Worm (Caenorhabditis elegans): ENCODE measurements around the gene F36H1.11.

F36H1.11 gene

ce11 chrIV:11083609-11084008 is 34.6 kb downstream of the F36H1.11 start, which contains the start of gene klc-1 (continued):
- TF ChIP-seq him-1 (tag; optimal IDR thresholded peaks at IDR 0.05) (no peak), C17E4.6 (GFP tag; IDR thresholded peaks at IDR 0.05) (peak; percentile 55; the same call in 1 of the 2 replicates), ccch-3 (GFP tag; optimal IDR thresholded peaks at IDR 0.05) (no peak), ceh-100 (GFP tag; IDR thresholded peaks at IDR 0.05) (no peak), ceh-91 (GFP tag; IDR thresholded peaks at IDR 0.05) (peak; percentile 70), xnd-1 (tag; optimal IDR thresholded peaks at IDR 0.05) (peak; percentile 60)

- TF ChIP-seq let-607 (tag; optimal IDR thresholded peaks at IDR 0.05) (no peak), repo-1 (tag; optimal IDR thresholded peaks at IDR 0.05) (no peak), rcor-1 (GFP tag; IDR thresholded peaks at IDR 0.05) (no peak), lir-1 (GFP tag; conservative IDR thresholded peaks at IDR 0.05) (no peak), ceh-58 (GFP tag; IDR thresholded peaks at IDR 0.05) (no peak), nfya-2 (GFP tag; IDR thresholded peaks at IDR 0.05) (no peak), tbx-9 (tag; optimal IDR thresholded peaks at IDR 0.05; ENCODE audit: borderline replicate concordance) (no peak), F39B2.1 (GFP tag; IDR thresholded peaks at IDR 0.05) (no peak)
Observed at ce11 chrIV:11089527-11089926, 40.6 kb downstream of the F36H1.11 start, which contains the start of gene M7.7. Gene M7.7, plus strand, starts transcription at chrIV:11089827.

- no peak for TF ChIP-seq him-1 (tag; optimal IDR thresholded peaks at IDR 0.05)
- peak; percentile 49 for TF ChIP-seq somi-1 (GFP tag; optimal IDR thresholded peaks at IDR 0.05)
- TF ChIP-seq dox-1 (GFP tag; IDR thresholded peaks at IDR 0.05), result no peak
- TF ChIP-seq ztf-26 (tag; optimal IDR thresholded peaks at IDR 0.05), result peak; percentile 5
Observed at ce11 chrIV:11092502-11093080, 43.6 kb downstream of the F36H1.11 start, which contains the start of gene bcc-1. Gene bcc-1, minus strand, starts transcription at chrIV:11092552.

ce11 chrIV:11094052-11094451 is 45.1 kb downstream of the F36H1.11 start:
- TF ChIP-seq sptf-2 (GFP tag; optimal IDR thresholded peaks at IDR 0.05) (no peak), mes-4 (tag; optimal IDR thresholded peaks at IDR 0.05) (no peak), Y56A3A.18 (GFP tag; IDR thresholded peaks at IDR 0.05) (no peak), hsf-1 (GFP tag; IDR thresholded peaks at IDR 0.05) (no peak), ztf-26 (tag; optimal IDR thresholded peaks at IDR 0.05) (no peak), tbp1 (GFP tag; optimal IDR thresholded peaks at IDR 0.05) (no peak), hmg-1.2 (GFP tag; IDR thresholded peaks at IDR 0.05) (no peak), repo-1 (tag; optimal IDR thresholded peaks at IDR 0.05) (no peak), egrh-3 (GFP tag; IDR thresholded peaks at IDR 0.05) (no peak), nfyb-1 (GFP tag; IDR thresholded peaks at IDR 0.05) (no peak), rec-8 (tag; optimal IDR thresholded peaks at IDR 0.05) (no peak), snpc-1.3 (tag; optimal IDR thresholded peaks at IDR 0.05; ENCODE audit: insufficient read depth) (no peak), nhr-27 (tag; optimal IDR thresholded peaks at IDR 0.05) (no peak), lin-54 (GFP tag; optimal IDR thresholded peaks at IDR 0.05) (no peak), mcd-1 (GFP tag; IDR thresholded peaks at IDR 0.05) (no peak), F33H1.4 (GFP tag; IDR thresholded peaks at IDR 0.05) (no peak), let-526 (GFP tag; IDR thresholded peaks at IDR 0.05) (no peak), lag-1 (GFP tag; IDR thresholded peaks at IDR 0.05) (no peak), attf-6 (GFP tag; IDR thresholded peaks at IDR 0.05) (no peak)

Data from whole organism, young adult.